Fruit fly (Drosophila melanogaster): ENCODE measurements around the gene Reck.

Reck gene

dm6 chr3L:14973251-14973625, 40.6 kb downstream of the Reck start (continued):
- TF ChIP-seq CG3032 (tag; optimal IDR thresholded peaks at IDR 0.05) = no peak
- TF ChIP-seq CG1621 (tag; optimal IDR thresholded peaks at IDR 0.05) = peak; percentile 39
- TF ChIP-seq CG16779 (tag; optimal IDR thresholded peaks at IDR 0.05) = no peak
- TF ChIP-seq Lpt (GFP tag; optimal IDR thresholded peaks at IDR 0.05) = no peak

- TF ChIP-seq CG6163 (GFP tag; IDR thresholded peaks at IDR 0.05) (0 out of 3 replicates have a peak, but pooled peaks have one; percentile 6), Eip93F (GFP tag; optimal IDR thresholded peaks at IDR 0.05) (no peak), Lpt (GFP tag; optimal IDR thresholded peaks at IDR 0.05) (no peak), svp (GFP tag) (peak; percentile 42)
Measured at dm6 chr3L:14972625-14973250, 41.1 kb downstream of the Reck start, which contains the start of gene Brd. Gene Brd (plus strand): TSS chr3L:14972667.

- TF ChIP-seq Blimp-1 (GFP tag; optimal IDR thresholded peaks at IDR 0.05) (no peak), fd59A (GFP tag; optimal IDR thresholded peaks at IDR 0.05) (no peak), Hr4 (GFP tag; optimal IDR thresholded peaks at IDR 0.05) (no peak), esn (GFP tag; optimal IDR thresholded peaks at IDR 0.05) (peak; percentile 42), Smox (GFP tag; optimal IDR thresholded peaks at IDR 0.05) (peak; percentile 11), svp (GFP tag) (peak; percentile 74), CG16779 (tag; optimal IDR thresholded peaks at IDR 0.05) (no peak), CG3919 (GFP tag; optimal IDR thresholded peaks at IDR 0.05) (no peak), Sox102F (GFP tag; optimal IDR thresholded peaks at IDR 0.05) (peak; percentile 40), ss (GFP tag; optimal IDR thresholded peaks at IDR 0.05) (no peak), CG6854 (GFP tag; optimal IDR thresholded peaks at IDR 0.05) (no peak), vri (GFP tag; optimal IDR thresholded peaks at IDR 0.05) (peak; percentile 3), pdm3 (GFP tag; optimal IDR thresholded peaks at IDR 0.05) (no peak), Sox15 (GFP tag; optimal IDR thresholded peaks at IDR 0.05) (no peak), acj6 (GFP tag; optimal IDR thresholded peaks at IDR 0.05) (no peak), topi (GFP tag; optimal IDR thresholded peaks at IDR 0.05) (peak; percentile 11), fd85E (GFP tag; optimal IDR thresholded peaks at IDR 0.05) (no peak), Eip78C (GFP tag) (no peak), OdsH (GFP tag; optimal IDR thresholded peaks at IDR 0.05) (peak; percentile 0), CG10631 (GFP tag; optimal IDR thresholded peaks at IDR 0.05) (no peak), CG11762 (GFP tag; optimal IDR thresholded peaks at IDR 0.05; ENCODE audit: insufficient read depth) (no peak), Met (GFP tag; optimal IDR thresholded peaks at IDR 0.05) (peak; percentile 37), Ets96B (tag; optimal IDR thresholded peaks at IDR 0.05) (no peak), fkh (GFP tag; optimal IDR thresholded peaks at IDR 0.05) (peak; percentile 16), cyc (GFP tag; optimal IDR thresholded peaks at IDR 0.05) (no peak), CG31627 (GFP tag; optimal IDR thresholded peaks at IDR 0.05) (peak; percentile 51), CG11294 (GFP tag; IDR thresholded peaks at IDR 0.05) (no peak), Hr39 (GFP tag; optimal IDR thresholded peaks at IDR 0.05) (peak; percentile 46), CG1621 (tag; optimal IDR thresholded peaks at IDR 0.05) (no peak), Sox14 (GFP tag; optimal IDR thresholded peaks at IDR 0.05) (no peak)
Measured at dm6 chr3L:14971893-14972624, 41.8 kb downstream of the Reck start.

dm6 chr3L:14970213-14970612, 43.6 kb downstream of the Reck start:
- TF ChIP-seq Eip78C (GFP tag) = no peak
- no peak for TF ChIP-seq CG6854 (GFP tag; optimal IDR thresholded peaks at IDR 0.05)
- no peak for TF ChIP-seq CG32006 (GFP tag; optimal IDR thresholded peaks at IDR 0.05)
- TF ChIP-seq CG6792 (GFP tag; optimal IDR thresholded peaks at IDR 0.05) = no peak
- TF ChIP-seq Gug (GFP tag; IDR thresholded peaks at IDR 0.05) = no peak
- TF ChIP-seq CG4318 (GFP tag; optimal IDR thresholded peaks at IDR 0.05) = no peak
- TF ChIP-seq dsx (GFP tag; optimal IDR thresholded peaks at IDR 0.05; ENCODE audit: poor library complexity, severe bottlenecking) = no peak
- no peak for TF ChIP-seq topi (GFP tag; optimal IDR thresholded peaks at IDR 0.05)
- TF ChIP-seq Hr4 (GFP tag; optimal IDR thresholded peaks at IDR 0.05) = no peak
- TF ChIP-seq fd59A (GFP tag; optimal IDR thresholded peaks at IDR 0.05) = no peak
- no peak for TF ChIP-seq CG1621 (tag; optimal IDR thresholded peaks at IDR 0.05)
- TF ChIP-seq lz (GFP tag; optimal IDR thresholded peaks at IDR 0.05) = no peak
- TF ChIP-seq Sox102F (GFP tag; optimal IDR thresholded peaks at IDR 0.05) = no peak
- no peak for TF ChIP-seq net (GFP tag; optimal IDR thresholded peaks at IDR 0.05)
- TF ChIP-seq Ets21C (GFP tag; optimal IDR thresholded peaks at IDR 0.05) = no peak
- TF ChIP-seq vri (GFP tag; optimal IDR thresholded peaks at IDR 0.05) = no peak
- no peak for TF ChIP-seq Met (GFP tag; optimal IDR thresholded peaks at IDR 0.05)
- TF ChIP-seq OdsH (GFP tag; optimal IDR thresholded peaks at IDR 0.05) = no peak

All from whole organism, prepupa.